Fruit fly (Drosophila melanogaster): ENCODE results near the gene Nepl15.

The Nepl15 gene

DNA sequence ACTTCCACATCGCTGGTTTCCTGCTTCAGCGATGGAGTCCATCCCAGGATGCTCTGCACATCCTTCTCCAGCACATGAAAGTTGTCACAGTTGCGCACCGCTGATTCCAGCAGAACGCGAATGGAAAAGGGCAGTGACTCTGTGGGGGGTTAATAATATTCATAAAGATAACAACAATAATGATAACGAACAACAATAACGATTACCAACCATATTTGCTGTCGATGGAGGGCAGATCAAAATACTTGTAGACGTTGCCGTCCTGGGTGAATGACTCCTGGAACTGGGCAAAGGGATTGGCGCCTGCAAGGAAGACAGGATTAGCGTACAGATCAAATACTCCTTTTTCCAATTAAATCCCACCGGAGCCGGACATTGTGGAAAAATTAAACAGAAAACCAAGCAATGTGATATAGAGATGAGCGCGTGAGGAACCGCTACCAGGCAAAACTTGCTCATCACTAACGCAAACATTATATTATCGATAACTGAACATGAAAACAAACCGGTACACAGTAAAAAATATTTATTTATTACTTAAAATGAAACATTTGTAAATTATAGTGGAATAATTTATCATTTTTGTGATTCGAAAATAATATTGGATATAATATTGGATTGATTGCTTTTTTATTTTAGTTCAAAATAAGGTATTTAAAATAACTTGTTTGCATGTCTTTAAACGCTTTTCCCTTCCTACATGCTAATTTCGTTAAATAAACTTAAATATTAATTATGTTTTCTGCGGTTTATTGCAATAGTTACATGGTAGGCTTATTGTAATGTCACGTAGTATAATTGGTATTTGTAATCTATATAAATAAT lies 41.6 kb downstream of the Nepl15 start, which contains the start of gene Irp-1A (continued):
- TF ChIP-seq Adf1 (GFP tag; IDR thresholded peaks at IDR 0.05) (peak; percentile 45; the same call in 1 of the 2 replicates), CG8944 (GFP tag; optimal IDR thresholded peaks at IDR 0.05) (no peak), stc (GFP tag; IDR thresholded peaks at IDR 0.05) (peak; percentile 78), CG10209 (GFP tag; optimal IDR thresholded peaks at IDR 0.05) (peak; percentile 71), CG8089 (GFP tag; optimal IDR thresholded peaks at IDR 0.05) (no peak), CG1233 (GFP tag; optimal IDR thresholded peaks at IDR 0.05) (peak; percentile 41), Dfd (GFP tag; optimal IDR thresholded peaks at IDR 0.05) (no peak), CG4854 (GFP tag; optimal IDR thresholded peaks at IDR 0.05) (no peak), CG6791 (GFP tag; IDR thresholded peaks at IDR 0.05; ENCODE audit: partially characterized antibody) (peak; percentile 79), E2f1 (GFP tag; IDR thresholded peaks at IDR 0.05) (peak; percentile 84), zfh1 (GFP tag; IDR thresholded peaks at IDR 0.05) (peak; percentile 51; the same call in 1 of the 3 replicates), Fer3 (tag; optimal IDR thresholded peaks at IDR 0.05) (peak; percentile 79), CG11696 (GFP tag; IDR thresholded peaks at IDR 0.05) (peak; percentile 43; the same call in 1 of the 2 replicates), ttk (GFP tag; IDR thresholded peaks at IDR 0.05) (peak; percentile 74), maf-S (GFP tag; optimal IDR thresholded peaks at IDR 0.05) (no peak), dpn (GFP tag; optimal IDR thresholded peaks at IDR 0.05) (peak; percentile 51 to 69), CG18476 (GFP tag; optimal IDR thresholded peaks at IDR 0.05) (peak; percentile 18), CG10321 (GFP tag; IDR thresholded peaks at IDR 0.05) (peak; percentile 27; the same call in 1 of the 2 replicates), salm (tag; optimal IDR thresholded peaks at IDR 0.05) (peak; percentile 62), fd96Cb (tag; optimal IDR thresholded peaks at IDR 0.05) (peak; percentile 69), CG8478 (optimal IDR thresholded peaks at IDR 0.05) (no peak), Usf (GFP tag; optimal IDR thresholded peaks at IDR 0.05) (peak; percentile 13), CG9727 (GFP tag; optimal IDR thresholded peaks at IDR 0.05) (peak; percentile 78), Bteb2 (GFP tag; optimal IDR thresholded peaks at IDR 0.05) (no peak), CG12104 (GFP tag; optimal IDR thresholded peaks at IDR 0.05) (peak; percentile 40), Hmx (GFP tag; optimal IDR thresholded peaks at IDR 0.05) (peak; percentile 7), CG17612 (GFP tag; IDR thresholded peaks at IDR 0.05) (0 out of 2 replicates have a peak, but pooled peaks have one; percentile 22), oc (tag; optimal IDR thresholded peaks at IDR 0.05) (peak; percentile 78), Xbp1 (GFP tag; optimal IDR thresholded peaks at IDR 0.05) (peak; percentile 75), CG16863 (GFP tag; optimal IDR thresholded peaks at IDR 0.05) (peak; percentile 22), Ptx1 (GFP tag; IDR thresholded peaks at IDR 0.05) (peak; percentile 80), CG3847 (GFP tag; IDR thresholded peaks at IDR 0.05) (peak; percentile 71), CG18599 (GFP tag; optimal IDR thresholded peaks at IDR 0.05) (peak; percentile 77), HLH4C (GFP tag; IDR thresholded peaks at IDR 0.05; ENCODE audit: partially characterized antibody) (peak; percentile 77), CG2712 (tag; optimal IDR thresholded peaks at IDR 0.05) (peak; percentile 85), unc-4 (GFP tag; IDR thresholded peaks at IDR 0.05; ENCODE audit: partially characterized antibody) (peak; percentile 84), hb (GFP tag; IDR thresholded peaks at IDR 0.05; ENCODE audit: partially characterized antibody) (peak; percentile 54; the same call in 1 of the 3 replicates), Hey (tag; optimal IDR thresholded peaks at IDR 0.05) (no peak), ssp (GFP tag; IDR thresholded peaks at IDR 0.05) (peak; percentile 42), CG10565 (GFP tag; optimal IDR thresholded peaks at IDR 0.05) (no peak), CG34376 (GFP tag; optimal IDR thresholded peaks at IDR 0.05) (peak; percentile 7), CG34422 (GFP tag; IDR thresholded peaks at IDR 0.05) (peak; percentile 86), CG10147 (GFP tag; optimal IDR thresholded peaks at IDR 0.05) (peak; percentile 83), Fer1 (GFP tag; optimal IDR thresholded peaks at IDR 0.05) (peak; percentile 76), Oli (tag; optimal IDR thresholded peaks at IDR 0.05) (peak; percentile 58), CG3995 (GFP tag; optimal IDR thresholded peaks at IDR 0.05) (peak; percentile 61), Drgx (GFP tag; IDR thresholded peaks at IDR 0.05) (peak; percentile 68), CG42726 (GFP tag; IDR thresholded peaks at IDR 0.05; ENCODE audit: partially characterized antibody) (peak; percentile 22; the same call in 1 of the 2 replicates), bowl (GFP tag; IDR thresholded peaks at IDR 0.05) (0 out of 2 replicates have a peak, but pooled peaks have one; percentile 23)
